Fruit fly (Drosophila melanogaster) whole organism, embryonic: Measurements from ENCODE around the gene Ptp99A.
A peak's percentile ranks its signal among the peaks of the same experiment; 100 is the strongest.

Experiments
- Antp ChIP-seq: fragments of 200-800 bp; sonication (Bioruptor generic); optimal IDR thresholded peaks from 3 replicates; lab custom pipeline; 2016; ENCODE audit warnings: missing biosample characterization, missing genetic modification characterization
- CG10321 ChIP-seq: fragments of 200-800 bp; sonication (Bioruptor generic); IDR thresholded peaks from 2 replicates; pipeline ENCODE4 v1.3.6; 2022; ENCODE audit warnings: missing biosample characterization, missing genetic modification characterization
- CG10462 ChIP-seq: fragments of 200-800 bp; sonication (Bioruptor generic); optimal IDR thresholded peaks from 2 replicates; lab custom pipeline; 2016; ENCODE audit warnings: missing biosample characterization, missing genetic modification characterization
- CG10959 ChIP-seq: fragments of 200-800 bp; sonication (Bioruptor generic); IDR thresholded peaks from 2 replicates; pipeline ENCODE4 v1.3.6; 2022; ENCODE audit warnings: missing biosample characterization, missing genetic modification characterization
- CG12104 ChIP-seq: fragments of 200-800 bp; sonication (Bioruptor generic); optimal IDR thresholded peaks from 3 replicates; lab custom pipeline; 2016; ENCODE audit warnings: missing biosample characterization, missing genetic modification characterization
- CG12769 ChIP-seq: fragments of 200-800 bp; sonication (Bioruptor generic); optimal IDR thresholded peaks from 2 replicates; lab custom pipeline; 2019; ENCODE audit warnings: missing biosample characterization, mild to moderate bottlenecking, missing genetic modification characterization, moderate library complexity
- CG13123 ChIP-seq: fragments of 200-800 bp; sonication (Bioruptor generic); optimal IDR thresholded peaks from 2 replicates; lab custom pipeline; 2016; ENCODE audit warnings: missing biosample characterization, missing genetic modification characterization
- CG15011 ChIP-seq: fragments of 200-800 bp; sonication (Bioruptor generic); optimal IDR thresholded peaks from 3 replicates; lab custom pipeline; 2018; ENCODE audit warnings: missing biosample characterization, mild to moderate bottlenecking, missing genetic modification characterization
- CG15601 ChIP-seq: fragments of 200-800 bp; sonication (Bioruptor generic); optimal IDR thresholded peaks from 3 replicates; lab custom pipeline; 2019; ENCODE audit warnings: missing biosample characterization, mild to moderate bottlenecking, missing genetic modification characterization, moderate library complexity
- CG16863 ChIP-seq: fragments of 200-800 bp; sonication (Bioruptor generic); optimal IDR thresholded peaks from 3 replicates; lab custom pipeline; 2016; ENCODE audit warnings: missing biosample characterization, missing genetic modification characterization
- CG17385 ChIP-seq: fragments of 200-800 bp; sonication (Bioruptor generic); optimal IDR thresholded peaks from 3 replicates; lab custom pipeline; 2018; ENCODE audit warnings: missing biosample characterization, mild to moderate bottlenecking, missing genetic modification characterization
- CG2712 ChIP-seq: fragments of 200-800 bp; optimal IDR thresholded peaks from 3 replicates; lab custom pipeline; 2019; ENCODE audit warnings: missing biosample characterization, mild to moderate bottlenecking, missing genetic modification characterization, moderate library complexity
- CG32772 ChIP-seq: fragments of 200-800 bp; sonication (Bioruptor generic); IDR thresholded peaks from 2 replicates; pipeline ENCODE4 v1.3.6; 2022; ENCODE audit warnings: missing biosample characterization, missing genetic modification characterization
- CG3281 ChIP-seq: fragments of 200-800 bp; sonication (Bioruptor generic); optimal IDR thresholded peaks from 3 replicates; lab custom pipeline; 2017; ENCODE audit warnings: missing biosample characterization, mild to moderate bottlenecking, missing genetic modification characterization
- CG4820 ChIP-seq: fragments of 200-800 bp; sonication (Bioruptor generic); optimal IDR thresholded peaks from 3 replicates; lab custom pipeline; 2016; ENCODE audit warnings: missing biosample characterization, missing genetic modification characterization
- CG6683 ChIP-seq: fragments of 200-800 bp; sonication (Bioruptor generic); optimal IDR thresholded peaks from 2 replicates; lab custom pipeline; 2017; ENCODE audit warnings: missing biosample characterization, mild to moderate bottlenecking, missing genetic modification characterization, missing genetic modification reagents
- CG6854 ChIP-seq: fragments of 200-800 bp; sonication (Bioruptor generic); optimal IDR thresholded peaks from 3 replicates; lab custom pipeline; 2017; ENCODE audit warnings: missing biosample characterization, mild to moderate bottlenecking, missing genetic modification characterization
- CG9437 ChIP-seq: fragments of 200-800 bp; sonication (Bioruptor generic); optimal IDR thresholded peaks from 2 replicates; lab custom pipeline; 2018; ENCODE audit warnings: missing biosample characterization, mild to moderate bottlenecking, missing genetic modification characterization
- Doc3 ChIP-seq: fragments of 200-800 bp; sonication (Bioruptor generic); IDR thresholded peaks from 3 replicates; pipeline ENCODE4 v1.3.6; 2022; ENCODE audit warnings: missing biosample characterization, missing genetic modification characterization; ENCODE audit not compliant: partially characterized antibody
- Drgx ChIP-seq: fragments of 200-800 bp; sonication (Bioruptor generic); IDR thresholded peaks from 2 replicates; pipeline ENCODE4 v1.3.6; 2022; ENCODE audit warnings: missing biosample characterization, missing genetic modification characterization
- Fer2 ChIP-seq: fragments of 200-800 bp; sonication (Bioruptor generic); optimal IDR thresholded peaks from 2 replicates; lab custom pipeline; 2018; ENCODE audit warnings: missing biosample characterization, mild to moderate bottlenecking, missing genetic modification characterization, moderate library complexity
- HmgD ChIP-seq: fragments of 200-800 bp; sonication (Bioruptor generic); optimal IDR thresholded peaks from 3 replicates; lab custom pipeline; 2016; ENCODE audit warnings: missing biosample characterization, missing genetic modification characterization
- Hmr ChIP-seq: fragments of 200-800 bp; sonication (Bioruptor generic); optimal IDR thresholded peaks from 3 replicates; lab custom pipeline; 2017; ENCODE audit warnings: mild to moderate bottlenecking, missing biosample characterization, missing genetic modification reagents, missing genetic modification characterization
- Hr78 ChIP-seq, 2 experiments: fragments of 200-800 bp in 1 of 2; fragments of >200 bp in 1 of 2; sonication (Bioruptor generic) in 1 of 2; optimal IDR thresholded peaks; 2 replicates each; lab custom pipeline; 2017 to 2019; ENCODE audit warnings: missing biosample characterization in 2 of 2, missing genetic modification characterization in 2 of 2, mild to moderate bottlenecking in 1 of 2, moderate library complexity in 1 of 2
- Kr ChIP-seq: fragments of 200-800 bp; sonication (Bioruptor generic); optimal IDR thresholded peaks from 2 replicates; lab custom pipeline; 2017; ENCODE audit warnings: missing biosample characterization, mild to moderate bottlenecking, missing genetic modification characterization
- Mad ChIP-seq: fragments of 200-800 bp; sonication (Bioruptor generic); optimal IDR thresholded peaks from 2 replicates; lab custom pipeline; 2016; ENCODE audit warnings: missing biosample characterization, missing genetic modification characterization
- Myb ChIP-seq: fragments of 200-800 bp; sonication (Bioruptor generic); optimal IDR thresholded peaks from 2 replicates; lab custom pipeline; 2016; ENCODE audit warnings: missing biosample characterization, missing genetic modification characterization
- Scr ChIP-seq: fragments of 200-800 bp; sonication (Bioruptor generic); IDR thresholded peaks from 2 replicates; pipeline ENCODE4 v1.3.6; 2022; ENCODE audit warnings: missing biosample characterization, missing genetic modification characterization; ENCODE audit not compliant: partially characterized antibody
- Sin3A ChIP-seq: fragments of >200 bp; optimal IDR thresholded peaks from 2 replicates; lab custom pipeline; 2018
- Six4 ChIP-seq: fragments of 200-800 bp; sonication (Bioruptor generic); optimal IDR thresholded peaks from 2 replicates; lab custom pipeline; 2016; ENCODE audit warnings: missing biosample characterization, missing genetic modification characterization
- Ssrp ChIP-seq: fragments of 200-800 bp; sonication (Bioruptor generic); optimal IDR thresholded peaks from 2 replicates; lab custom pipeline; 2018; ENCODE audit warnings: missing biosample characterization, mild to moderate bottlenecking, missing genetic modification characterization, moderate library complexity
- TFAM ChIP-seq: fragments of 200-800 bp; sonication (Bioruptor generic); optimal IDR thresholded peaks from 2 replicates; lab custom pipeline; 2017; ENCODE audit warnings: missing biosample characterization, missing genetic modification characterization, inconsistent platforms
- Vsx1 ChIP-seq: fragments of 200-800 bp; sonication (Bioruptor generic); optimal IDR thresholded peaks from 2 replicates; lab custom pipeline; 2017; ENCODE audit warnings: missing biosample characterization, mild to moderate bottlenecking, missing genetic modification characterization, missing genetic modification reagents
- bbx ChIP-seq: fragments of 200-800 bp; sonication (Bioruptor generic); IDR thresholded peaks from 2 replicates; pipeline ENCODE4 v1.3.6; 2022; ENCODE audit warnings: missing biosample characterization, missing genetic modification characterization; ENCODE audit not compliant: partially characterized antibody
- cato ChIP-seq: fragments of 200-800 bp; sonication (Bioruptor generic); optimal IDR thresholded peaks from 2 replicates; lab custom pipeline; 2016; ENCODE audit warnings: missing biosample characterization, missing genetic modification characterization, borderline replicate concordance
- dan ChIP-seq: fragments of 200-800 bp; sonication (Bioruptor generic); IDR thresholded peaks from 2 replicates; pipeline ENCODE4 v1.3.6; 2022; ENCODE audit warnings: missing biosample characterization, missing genetic modification characterization
- danr ChIP-seq: fragments of 200-800 bp; sonication (Bioruptor generic); IDR thresholded peaks from 2 replicates; pipeline ENCODE4 v1.3.6; 2022; ENCODE audit warnings: missing biosample characterization, missing genetic modification characterization
- dmrt11E ChIP-seq: fragments of 200-800 bp; sonication (Bioruptor generic); optimal IDR thresholded peaks from 3 replicates; lab custom pipeline; 2018; ENCODE audit warnings: missing biosample characterization, mild to moderate bottlenecking, missing genetic modification characterization, moderate library complexity
- en ChIP-seq: fragments of 200-800 bp; sonication (Bioruptor generic); optimal IDR thresholded peaks from 2 replicates; lab custom pipeline; 2016; ENCODE audit warnings: missing biosample characterization, missing genetic modification characterization
- gsb ChIP-seq: fragments of 200-800 bp; sonication (Bioruptor generic); IDR thresholded peaks from 2 replicates; pipeline ENCODE4 v1.3.6; 2022; ENCODE audit warnings: missing biosample characterization, missing genetic modification characterization
- mam ChIP-seq: fragments of 200-800 bp; sonication (Bioruptor generic); optimal IDR thresholded peaks from 3 replicates; lab custom pipeline; 2016; ENCODE audit warnings: missing biosample characterization, missing genetic modification characterization
- nom ChIP-seq: fragments of 200-800 bp; sonication (Bioruptor generic); optimal IDR thresholded peaks from 2 replicates; lab custom pipeline; 2017; ENCODE audit warnings: missing biosample characterization, missing genetic modification characterization, mild to moderate bottlenecking, moderate library complexity, missing genetic modification reagents
- pnt ChIP-seq: fragments of 200-800 bp; sonication (Bioruptor generic); optimal IDR thresholded peaks from 3 replicates; lab custom pipeline; 2016; ENCODE audit warnings: missing biosample characterization, missing genetic modification characterization
- psq ChIP-seq: fragments of 200-800 bp; sonication (Bioruptor generic); optimal IDR thresholded peaks from 2 replicates; lab custom pipeline; 2017; ENCODE audit warnings: missing biosample characterization, missing genetic modification characterization
- rib ChIP-seq: fragments of 200-800 bp; sonication (Bioruptor generic); IDR thresholded peaks from 2 replicates; pipeline ENCODE4 v1.3.6; 2022; ENCODE audit warnings: missing biosample characterization, missing genetic modification characterization
- scrt ChIP-seq: fragments of 200-800 bp; sonication (Bioruptor generic); optimal IDR thresholded peaks from 2 replicates; lab custom pipeline; 2018; ENCODE audit warnings: missing biosample characterization, mild to moderate bottlenecking, missing genetic modification characterization, moderate library complexity
- sens ChIP-seq: fragments of 200-800 bp; sonication (Bioruptor generic); peaks from one replicate; lab custom pipeline; 2016; ENCODE audit warnings: missing biosample characterization, missing genetic modification characterization
- tap ChIP-seq: fragments of 200-800 bp; optimal IDR thresholded peaks from 3 replicates; lab custom pipeline; 2019; ENCODE audit warnings: missing biosample characterization, mild to moderate bottlenecking, missing genetic modification characterization, moderate library complexity
- tna ChIP-seq: fragments of 200-800 bp; sonication (Bioruptor generic); IDR thresholded peaks from 2 replicates; pipeline ENCODE4 v1.3.6; 2022; ENCODE audit warnings: missing biosample characterization, missing genetic modification characterization; ENCODE audit not compliant: partially characterized antibody
- tx ChIP-seq: fragments of 200-800 bp; sonication (Bioruptor generic); optimal IDR thresholded peaks from 2 replicates; lab custom pipeline; 2016; ENCODE audit warnings: missing biosample characterization, missing genetic modification characterization
- vnd ChIP-seq: fragments of 200-800 bp; sonication (Bioruptor generic); IDR thresholded peaks from 3 replicates; pipeline ENCODE4 v1.3.6; 2022; ENCODE audit warnings: missing biosample characterization, missing genetic modification characterization; ENCODE audit not compliant: partially characterized antibody
- yki ChIP-seq: fragments of >200 bp; optimal IDR thresholded peaks from 3 replicates; lab custom pipeline; 2018

The Ptp99A gene

dm6 chr3R:29458689-29459136 lies 81.3 kb downstream of the Ptp99A start (continued):
- TF ChIP-seq gsb (GFP tag; lab: Robert Waterston, UW) (no peak), dmrt11E (tag; lab: Kevin White, UChicago) (peak; percentile 77), en (GFP tag; lab: Kevin White, UChicago) (no peak), mam (GFP tag; lab: Kevin White, UChicago) (peak; percentile 31), CG17385 (GFP tag; lab: Kevin White, UChicago) (peak; percentile 8), danr (no peak), psq (no peak), sens (GFP tag; lab: Kevin White, UChicago) (peak; percentile 94), Drgx (GFP tag; lab: Robert Waterston, UW) (0 out of 2 replicates have a peak, but pooled peaks have one; percentile 35), CG15011 (GFP tag; lab: Kevin White, UChicago) (peak; percentile 32), Mad (GFP tag; lab: Kevin White, UChicago) (no peak), Hr78 (GFP tag; optimal IDR thresholded peaks at IDR 0.05; lab: Kevin White, UChicago) (no peak), CG10462 (GFP tag; lab: Kevin White, UChicago) (peak; percentile 27), Antp (GFP tag; lab: Kevin White, UChicago) (no peak), Six4 (GFP tag; lab: Kevin White, UChicago) (peak; percentile 0), CG10959 (GFP tag; lab: Robert Waterston, UW) (no peak), nom (GFP tag; lab: Kevin White, UChicago) (no peak), CG32772 (GFP tag; lab: Robert Waterston, UW) (no peak), tna (GFP tag; lab: Robert Waterston, UW) (no peak), CG12104 (GFP tag; lab: Kevin White, UChicago) (no peak), Kr (GFP tag; lab: Kevin White, UChicago) (peak; percentile 39), tx (GFP tag; lab: Kevin White, UChicago) (peak; percentile 49), CG4820 (GFP tag; lab: Kevin White, UChicago) (peak; percentile 56), HmgD (GFP tag; lab: Kevin White, UChicago) (no peak), Scr (GFP tag; lab: Robert Waterston, UW) (no peak), vnd (no peak), CG9437 (GFP tag; lab: Kevin White, UChicago) (peak; percentile 20), CG10321 (GFP tag; lab: Robert Waterston, UW) (no peak), TFAM (GFP tag; lab: Kevin White, UChicago) (no peak), rib (GFP tag; lab: Robert Waterston, UW) (no peak), CG16863 (GFP tag; lab: Kevin White, UChicago) (peak; percentile 54), pnt (GFP tag; lab: Kevin White, UChicago) (peak; percentile 48), tap (tag; lab: Kevin White, UChicago) (peak; percentile 22), dan (no peak), cato (GFP tag; lab: Kevin White, UChicago) (peak; percentile 38), CG2712 (tag; lab: Kevin White, UChicago) (peak; percentile 75), CG3281 (no peak), CG6683 (GFP tag; lab: Kevin White, UChicago) (no peak), yki (lab: Kevin White, UChicago) (no peak), Hmr (peak; percentile 33), CG12769 (tag; lab: Kevin White, UChicago) (peak; percentile 36), CG13123 (no peak), Vsx1 (GFP tag; lab: Kevin White, UChicago) (peak; percentile 45), Ssrp (tag; lab: Kevin White, UChicago) (peak; percentile 66), bbx (GFP tag; lab: Robert Waterston, UW) (no peak), Doc3 (no peak), Fer2 (tag; lab: Kevin White, UChicago) (no peak), CG15601 (tag; lab: Kevin White, UChicago) (peak; percentile 2), Myb (GFP tag; lab: Kevin White, UChicago) (no peak), scrt (GFP tag; lab: Kevin White, UChicago) (no peak), Sin3A (lab: Kevin White, UChicago) (no peak), CG6854 (GFP tag; lab: Kevin White, UChicago) (no peak)
